Fruit fly (Drosophila melanogaster) whole organism, embryonic: ENCODE results near the gene CG31957.
A peak's percentile ranks its signal among the peaks of the same experiment; 100 is the strongest.

Experiments used
- Abd-B ChIP-seq: fragments of 200-800 bp; sonication (Bioruptor generic); optimal IDR thresholded peaks from 2 replicates; lab custom pipeline; 2018; ENCODE audit warnings: missing biosample characterization, mild to moderate bottlenecking, missing genetic modification characterization, moderate library complexity
- Antp ChIP-seq: fragments of 200-800 bp; sonication (Bioruptor generic); optimal IDR thresholded peaks from 3 replicates; lab custom pipeline; 2016; ENCODE audit warnings: missing biosample characterization, missing genetic modification characterization
- B-H2 ChIP-seq: fragments of 200-800 bp; sonication (Bioruptor generic); optimal IDR thresholded peaks from 2 replicates; lab custom pipeline; 2018; ENCODE audit warnings: missing biosample characterization, mild to moderate bottlenecking, missing genetic modification characterization
- Bteb2 ChIP-seq: fragments of 200-800 bp; sonication (Bioruptor generic); optimal IDR thresholded peaks from 2 replicates; lab custom pipeline; 2016; ENCODE audit warnings: missing biosample characterization, missing genetic modification characterization
- CG12155 ChIP-seq: fragments of 200-800 bp; sonication (Bioruptor generic); optimal IDR thresholded peaks from 3 replicates; lab custom pipeline; 2016; ENCODE audit warnings: missing biosample characterization, missing genetic modification characterization
- CG12659 ChIP-seq: fragments of 200-800 bp; sonication (Bioruptor generic); optimal IDR thresholded peaks from 3 replicates; lab custom pipeline; 2017; ENCODE audit warnings: mild to moderate bottlenecking, missing biosample characterization, missing genetic modification reagents, missing genetic modification characterization
- CG13424 ChIP-seq: fragments of 200-800 bp; sonication (Bioruptor generic); optimal IDR thresholded peaks from 2 replicates; lab custom pipeline; 2019; ENCODE audit warnings: missing biosample characterization, mild to moderate bottlenecking, missing genetic modification characterization, moderate library complexity
- CG1647 ChIP-seq: fragments of 200-800 bp; sonication (Bioruptor generic); optimal IDR thresholded peaks from 3 replicates; lab custom pipeline; 2016; ENCODE audit warnings: missing biosample characterization, missing genetic modification characterization
- CG16815 ChIP-seq: fragments of 200-800 bp; sonication (Bioruptor generic); optimal IDR thresholded peaks from 3 replicates; lab custom pipeline; 2017; ENCODE audit warnings: missing biosample characterization, mild to moderate bottlenecking, missing genetic modification characterization
- CG17186 ChIP-seq: fragments of 200-800 bp; sonication (Bioruptor generic); optimal IDR thresholded peaks from 3 replicates; lab custom pipeline; 2017; ENCODE audit warnings: missing biosample characterization, missing genetic modification reagents, missing genetic modification characterization
- CG17328 ChIP-seq: fragments of 200-800 bp; sonication (Bioruptor generic); IDR thresholded peaks from 2 replicates; pipeline ENCODE4 v1.3.6; 2022; ENCODE audit warnings: missing biosample characterization, missing genetic modification characterization
- CG17912 ChIP-seq: fragments of 200-800 bp; sonication (Bioruptor generic); optimal IDR thresholded peaks from 2 replicates; lab custom pipeline; 2018; ENCODE audit warnings: missing biosample characterization, mild to moderate bottlenecking, missing genetic modification characterization
- CG18764 ChIP-seq: fragments of 200-800 bp; sonication (Bioruptor generic); optimal IDR thresholded peaks from 3 replicates; lab custom pipeline; 2016; ENCODE audit warnings: missing biosample characterization, missing genetic modification characterization
- CG30020 ChIP-seq: fragments of 200-800 bp; optimal IDR thresholded peaks from 2 replicates; lab custom pipeline; 2019; ENCODE audit warnings: missing biosample characterization, mild to moderate bottlenecking, missing genetic modification characterization, moderate library complexity
- CG30431 ChIP-seq: fragments of 200-800 bp; sonication (Bioruptor generic); optimal IDR thresholded peaks from 2 replicates; lab custom pipeline; 2017; ENCODE audit warnings: missing biosample characterization, missing genetic modification characterization
- CG3995 ChIP-seq: fragments of 200-800 bp; sonication (Bioruptor generic); optimal IDR thresholded peaks from 3 replicates; lab custom pipeline; 2016; ENCODE audit warnings: missing biosample characterization, missing genetic modification characterization
- CG4360 ChIP-seq: fragments of 200-800 bp; sonication (Bioruptor generic); IDR thresholded peaks from 2 replicates; pipeline ENCODE4 v1.3.6; 2022; ENCODE audit warnings: missing biosample characterization, missing genetic modification characterization
- CG6254 ChIP-seq: fragments of 200-800 bp; sonication (Bioruptor generic); optimal IDR thresholded peaks from 3 replicates; lab custom pipeline; 2017; ENCODE audit warnings: mild to moderate bottlenecking, missing biosample characterization, missing genetic modification reagents, missing genetic modification characterization
- CG6654 ChIP-seq: fragments of 200-800 bp; sonication (Bioruptor generic); optimal IDR thresholded peaks from 2 replicates; lab custom pipeline; 2017; ENCODE audit warnings: missing biosample characterization, mild to moderate bottlenecking, missing genetic modification characterization
- CG7987 ChIP-seq: fragments of 200-800 bp; sonication (Bioruptor generic); optimal IDR thresholded peaks from 2 replicates; lab custom pipeline; 2018; ENCODE audit warnings: missing biosample characterization, mild to moderate bottlenecking, missing genetic modification characterization, moderate library complexity
- CG8290 ChIP-seq, 3 experiments: fragments of 200-800 bp; sonication (Bioruptor generic); optimal IDR thresholded peaks; 2 replicates each; lab custom pipeline; 2016 to 2019; ENCODE audit warnings: missing biosample characterization in 3 of 3, missing genetic modification characterization in 3 of 3, mild to moderate bottlenecking in 2 of 3, moderate library complexity in 1 of 3
- Chrac-16 ChIP-seq: fragments of 200-800 bp; sonication (Bioruptor generic); optimal IDR thresholded peaks from 3 replicates; lab custom pipeline; 2016; ENCODE audit warnings: missing biosample characterization, missing genetic modification characterization
- Dip2 ChIP-seq: fragments of 200-800 bp; sonication (Bioruptor generic); IDR thresholded peaks from 2 replicates; pipeline ENCODE4 v1.3.6; 2022; ENCODE audit warnings: missing biosample characterization, missing genetic modification characterization
- Dp ChIP-seq: fragments of 200-800 bp; sonication (Bioruptor generic); optimal IDR thresholded peaks from 2 replicates; lab custom pipeline; 2018; ENCODE audit warnings: missing biosample characterization, mild to moderate bottlenecking, missing genetic modification characterization, moderate library complexity
- Fer1 ChIP-seq: fragments of 200-800 bp; sonication (Bioruptor generic); optimal IDR thresholded peaks from 2 replicates; lab custom pipeline; 2017; ENCODE audit warnings: missing biosample characterization, mild to moderate bottlenecking, missing genetic modification characterization
- Hey ChIP-seq: fragments of 200-800 bp; sonication (Bioruptor generic); optimal IDR thresholded peaks from 3 replicates; lab custom pipeline; 2018; ENCODE audit warnings: missing biosample characterization, mild to moderate bottlenecking, missing genetic modification characterization
- HmgZ ChIP-seq: fragments of 200-800 bp; sonication (Bioruptor generic); optimal IDR thresholded peaks from 2 replicates; lab custom pipeline; 2018; ENCODE audit warnings: missing biosample characterization, mild to moderate bottlenecking, missing genetic modification characterization
- Hmr ChIP-seq: fragments of 200-800 bp; sonication (Bioruptor generic); optimal IDR thresholded peaks from 3 replicates; lab custom pipeline; 2017; ENCODE audit warnings: mild to moderate bottlenecking, missing biosample characterization, missing genetic modification reagents, missing genetic modification characterization
- Sox100B ChIP-seq: fragments of 200-800 bp; sonication (Bioruptor generic); optimal IDR thresholded peaks from 3 replicates; lab custom pipeline; 2018; ENCODE audit warnings: missing biosample characterization, mild to moderate bottlenecking, missing genetic modification characterization
- ac ChIP-seq: fragments of 200-800 bp; sonication (Bioruptor generic); optimal IDR thresholded peaks from 3 replicates; lab custom pipeline; 2017; ENCODE audit warnings: missing biosample characterization, mild to moderate bottlenecking, missing genetic modification characterization
- ara ChIP-seq: fragments of 200-800 bp; sonication (Bioruptor generic); IDR thresholded peaks from 2 replicates; pipeline ENCODE4 v1.3.6; 2022; ENCODE audit warnings: missing biosample characterization, missing genetic modification characterization
- bab2 ChIP-seq: fragments of 200-800 bp; sonication (Bioruptor generic); optimal IDR thresholded peaks from 2 replicates; lab custom pipeline; 2016; ENCODE audit warnings: missing biosample characterization, missing genetic modification characterization
- cad ChIP-seq: fragments of >200 bp; optimal IDR thresholded peaks from 2 replicates; lab custom pipeline; 2017; ENCODE audit warnings: missing biosample characterization, missing genetic modification characterization
- crol ChIP-seq: fragments of 200-800 bp; sonication (Bioruptor generic); IDR thresholded peaks from 2 replicates; pipeline ENCODE4 v1.3.6; 2022; ENCODE audit warnings: missing biosample characterization, missing genetic modification characterization
- dm ChIP-seq: fragments of 200-800 bp; sonication (Bioruptor generic); optimal IDR thresholded peaks from 3 replicates; lab custom pipeline; 2016; ENCODE audit warnings: missing biosample characterization, missing genetic modification characterization
- fd3F ChIP-seq: fragments of 200-800 bp; sonication (Bioruptor generic); optimal IDR thresholded peaks from 2 replicates; lab custom pipeline; 2018; ENCODE audit warnings: missing biosample characterization, mild to moderate bottlenecking, missing genetic modification characterization, moderate library complexity
- ftz-f1 ChIP-seq: fragments of 200-800 bp; sonication (Bioruptor generic); optimal IDR thresholded peaks from 2 replicates; lab custom pipeline; 2016; ENCODE audit warnings: missing biosample characterization, missing genetic modification characterization
- grn ChIP-seq: fragments of 200-800 bp; sonication (Bioruptor generic); optimal IDR thresholded peaks from 3 replicates; lab custom pipeline; 2017; ENCODE audit warnings: missing biosample characterization, missing genetic modification characterization
- her ChIP-seq: fragments of 200-800 bp; sonication (Bioruptor generic); optimal IDR thresholded peaks from 2 replicates; lab custom pipeline; 2016; ENCODE audit warnings: missing biosample characterization, missing genetic modification characterization
- kni ChIP-seq: fragments of 200-800 bp; sonication (Bioruptor generic); optimal IDR thresholded peaks from 3 replicates; lab custom pipeline; 2017; ENCODE audit warnings: mild to moderate bottlenecking, missing biosample characterization, missing genetic modification reagents, missing genetic modification characterization
- p53 ChIP-seq: fragments of 200-800 bp; sonication (Bioruptor generic); optimal IDR thresholded peaks from 2 replicates; lab custom pipeline; 2016; ENCODE audit warnings: missing biosample characterization, missing genetic modification characterization
- pan ChIP-seq, 4 experiments: fragments of >200 bp in 3 of 4; fragments of 200-800 bp in 1 of 4; sonication (Bioruptor generic) in 1 of 4; optimal IDR thresholded peaks in 3 of 4; IDR thresholded peaks in 1 of 4; 2 replicates each; pipeline versions ENCODE4 v1.3.6 to Lab custom; 2017 to 2022; ENCODE audit warnings: missing biosample characterization in 2 of 4, missing genetic modification characterization in 2 of 4, mixed read lengths in 1 of 4
- slp2 ChIP-seq: fragments of 200-800 bp; sonication (Bioruptor generic); optimal IDR thresholded peaks from 2 replicates; lab custom pipeline; 2016; ENCODE audit warnings: missing biosample characterization, missing genetic modification characterization
- sob ChIP-seq: fragments of 200-800 bp; sonication (Bioruptor generic); IDR thresholded peaks from 2 replicates; pipeline ENCODE4 v1.3.6; 2022; ENCODE audit warnings: missing biosample characterization, missing genetic modification characterization
- stwl ChIP-seq: fragments of 200-800 bp; sonication (Bioruptor generic); optimal IDR thresholded peaks from 3 replicates; lab custom pipeline; 2018; ENCODE audit warnings: missing biosample characterization, mild to moderate bottlenecking, missing genetic modification characterization, moderate library complexity
- tin ChIP-seq: fragments of 200-800 bp; sonication (Bioruptor generic); optimal IDR thresholded peaks from 3 replicates; lab custom pipeline; 2016; ENCODE audit warnings: missing biosample characterization, missing genetic modification characterization
- tll ChIP-seq, 2 experiments: fragments of 200-800 bp in 1 of 2; fragments of >200 bp in 1 of 2; sonication (Bioruptor generic) in 1 of 2; optimal IDR thresholded peaks; 2 replicates each; lab custom pipeline; 2017 to 2019; ENCODE audit warnings: missing biosample characterization in 2 of 2, missing genetic modification characterization in 2 of 2, mild to moderate bottlenecking in 1 of 2, moderate library complexity in 1 of 2
- zen ChIP-seq: fragments of 200-800 bp; sonication (Bioruptor generic); optimal IDR thresholded peaks from 3 replicates; lab custom pipeline; 2018; ENCODE audit warnings: missing biosample characterization, mild to moderate bottlenecking, missing genetic modification characterization, moderate library complexity
- zfh2 ChIP-seq: fragments of 200-800 bp; sonication (Bioruptor generic); optimal IDR thresholded peaks from 2 replicates; lab custom pipeline; 2016; ENCODE audit warnings: missing biosample characterization, missing genetic modification characterization

The CG31957 gene

dm6 chr2L:3832249-3832675 is 40.0 kb downstream of the CG31957 start (continued):
- TF ChIP-seq CG16815 (GFP tag; lab: Kevin White, UChicago) = peak; percentile 97
- peak; percentile 92 for TF ChIP-seq HmgZ (tag; lab: Kevin White, UChicago)
- peak; percentile 55 for TF ChIP-seq zfh2
- peak; percentile 61 for TF ChIP-seq B-H2 (GFP tag; lab: Kevin White, UChicago)
- peak; percentile 95 for TF ChIP-seq CG1647 (GFP tag; lab: Kevin White, UChicago)
- peak; percentile 92 for TF ChIP-seq dm (GFP tag; lab: Kevin White, UChicago)
- peak; percentile 98 for TF ChIP-seq CG17328 (GFP tag; lab: Robert Waterston, UW)
- peak; percentile 94 for TF ChIP-seq CG12659 (GFP tag; lab: Kevin White, UChicago)
- TF ChIP-seq Abd-B (GFP tag; lab: Kevin White, UChicago) = peak; percentile 96
- peak; percentile 94 for TF ChIP-seq Sox100B
- TF ChIP-seq fd3F (GFP tag; lab: Kevin White, UChicago) = peak; percentile 69
- peak; percentile 98 for TF ChIP-seq ac (GFP tag; lab: Kevin White, UChicago)
- TF ChIP-seq CG17186 (GFP tag; lab: Kevin White, UChicago) = peak; percentile 95
- peak; percentile 90 for TF ChIP-seq her (GFP tag; lab: Kevin White, UChicago)
- TF ChIP-seq CG7987 (GFP tag; lab: Kevin White, UChicago) = peak; percentile 90
- peak; percentile 94 for TF ChIP-seq sob (GFP tag; lab: Robert Waterston, UW)
- TF ChIP-seq Antp (GFP tag; lab: Kevin White, UChicago) = peak; percentile 96
- TF ChIP-seq stwl (tag; lab: Kevin White, UChicago) = peak; percentile 99
- peak; percentile 91 for TF ChIP-seq CG6654
- no peak for TF ChIP-seq pan (optimal IDR thresholded peaks at IDR 0.05; lab: Kevin White, UChicago)
- TF ChIP-seq pan (GFP tag; optimal IDR thresholded peaks at IDR 0.05 in 1 of 2, IDR thresholded peaks at IDR 0.05 in 1 of 2) = peak in 1 of 2 experiments; percentile 97
- peak; percentile 99 for TF ChIP-seq CG30431 (GFP tag; lab: Kevin White, UChicago)
- TF ChIP-seq CG8290 (GFP tag; optimal IDR thresholded peaks at IDR 0.05; lab: Kevin White, UChicago) = peak; percentile 97
- TF ChIP-seq CG8290 (tag; optimal IDR thresholded peaks at IDR 0.05; lab: Kevin White, UChicago) = peak; percentile 84 to 97
- TF ChIP-seq CG17912 (GFP tag; lab: Kevin White, UChicago) = peak; percentile 86
- peak; percentile 85 for TF ChIP-seq Bteb2 (GFP tag; lab: Kevin White, UChicago)
- TF ChIP-seq Dp (GFP tag; lab: Kevin White, UChicago) = peak; percentile 16
- TF ChIP-seq Hmr = peak; percentile 89
- peak in 1 of 2 experiments; percentile 83 for TF ChIP-seq tll (GFP tag; optimal IDR thresholded peaks at IDR 0.05; lab: Kevin White, UChicago)
- peak; percentile 98 for TF ChIP-seq Chrac-16
- TF ChIP-seq bab2 (GFP tag; lab: Kevin White, UChicago) = peak; percentile 97
- TF ChIP-seq slp2 (GFP tag; lab: Kevin White, UChicago) = peak; percentile 99
- TF ChIP-seq CG4360 (GFP tag; lab: Robert Waterston, UW) = peak; percentile 71
- TF ChIP-seq CG3995 (GFP tag; lab: Kevin White, UChicago) = peak; percentile 32
- TF ChIP-seq crol (GFP tag; lab: Robert Waterston, UW) = peak; percentile 93
- peak; percentile 95 for TF ChIP-seq CG18764 (GFP tag; lab: Kevin White, UChicago)
- peak; percentile 81 for TF ChIP-seq CG30020
- no peak for TF ChIP-seq Fer1
- TF ChIP-seq ftz-f1 (GFP tag; lab: Kevin White, UChicago) = peak; percentile 24
- TF ChIP-seq p53 (GFP tag; lab: Kevin White, UChicago) = peak; percentile 91
- TF ChIP-seq grn = peak; percentile 81
- TF ChIP-seq Hey (tag; lab: Kevin White, UChicago) = peak; percentile 96
- peak; percentile 98 for TF ChIP-seq zen
- no peak for TF ChIP-seq cad (GFP tag; lab: Kevin White, UChicago)
- TF ChIP-seq tin (GFP tag; lab: Kevin White, UChicago) = peak; percentile 99
- TF ChIP-seq ara = peak; percentile 98
- peak; percentile 96 for TF ChIP-seq CG6254 (GFP tag; lab: Kevin White, UChicago)
- TF ChIP-seq CG13424 (tag; lab: Kevin White, UChicago) = peak; percentile 95
- TF ChIP-seq Dip2 = peak; percentile 27; the same call in 1 of the 2 replicates
- TF ChIP-seq CG12155 (GFP tag; lab: Kevin White, UChicago) = peak; percentile 93
- TF ChIP-seq kni (GFP tag; lab: Kevin White, UChicago) = peak; percentile 85
